Worm (Caenorhabditis elegans) whole organism, L4/young adult: Measurements from ENCODE around the gene bris-1.

ENCODE experiments used
- W03F9.2 ChIP-seq: fragments of 150-350 bp; optimal IDR thresholded peaks from 2 replicates; lab custom pipeline; 2014; ENCODE audit warnings: missing biosample characterization, missing genetic modification characterization
- dao-5 ChIP-seq: sonication (generic microtip); optimal IDR thresholded peaks from 2 replicates; lab custom pipeline; 2016; ENCODE audit warnings: missing genotype, missing genetic modification characterization, moderate library complexity, missing compliant biosample characterization
- him-1 ChIP-seq: sonication (generic microtip); optimal IDR thresholded peaks from 2 replicates; lab custom pipeline; 2016; ENCODE audit warnings: missing genotype, missing genetic modification reagents, missing genetic modification characterization, missing compliant biosample characterization

bris-1 gene

DNA sequence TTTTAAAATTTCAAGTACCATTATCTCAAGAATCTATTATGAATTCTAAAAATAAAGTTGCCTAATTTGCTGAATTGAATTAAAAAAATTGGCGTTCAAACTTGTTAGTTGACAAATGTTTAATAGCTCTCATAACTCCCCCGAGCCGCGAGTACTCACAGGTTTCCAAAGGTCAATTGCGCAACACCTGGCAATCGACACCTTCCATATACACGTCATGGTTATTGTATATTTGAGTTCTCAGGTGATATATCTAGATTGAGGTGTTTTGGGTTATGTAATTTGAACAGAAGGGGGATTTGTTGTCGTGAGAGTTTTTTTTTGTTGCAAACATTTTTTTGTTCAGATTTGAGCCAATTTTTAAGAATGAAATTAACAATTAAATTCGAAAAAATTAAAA is 25.5 kb upstream of the bris-1 start:
- TF ChIP-seq him-1 (tag; lab: Kevin White, UChicago) (no peak), dao-5 (tag; lab: Kevin White, UChicago) (no peak), W03F9.2 (no peak)

- TF ChIP-seq dao-5 (tag; lab: Kevin White, UChicago) = no peak
- TF ChIP-seq him-1 (tag; lab: Kevin White, UChicago) = no peak
- no peak for TF ChIP-seq W03F9.2
Measured at ce11 chrIV:3844004-3844403, 24.9 kb upstream of the bris-1 start.

ce11 chrIV:3843019-3843527 is 23.9 kb upstream of the bris-1 start:
- TF ChIP-seq W03F9.2 = no peak
- TF ChIP-seq dao-5 (tag; lab: Kevin White, UChicago) = no peak
- no peak for TF ChIP-seq him-1 (tag; lab: Kevin White, UChicago)

DNA sequence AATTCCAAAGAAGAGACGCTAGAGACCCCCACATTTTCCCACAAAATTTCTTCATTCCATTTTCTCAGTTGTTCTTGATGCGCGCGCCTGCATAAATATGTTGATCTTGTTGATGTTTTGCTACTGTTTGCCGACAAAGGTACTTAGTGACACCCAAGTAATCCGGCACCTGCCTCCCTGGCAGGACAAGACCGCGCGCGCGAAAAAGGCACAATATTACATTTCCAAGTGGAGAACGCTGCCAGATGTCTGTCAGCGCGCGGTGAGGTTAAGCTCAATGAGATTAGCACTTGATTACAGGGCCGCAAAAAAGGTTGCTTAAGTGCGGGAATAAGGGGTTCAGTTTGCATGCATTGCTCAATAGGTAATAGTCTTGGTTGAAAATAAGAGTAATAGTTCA is 22.5 kb upstream of the bris-1 start:
- TF ChIP-seq dao-5 (tag; lab: Kevin White, UChicago) = no peak
- TF ChIP-seq W03F9.2 = no peak
- no peak for TF ChIP-seq him-1 (tag; lab: Kevin White, UChicago)

DNA sequence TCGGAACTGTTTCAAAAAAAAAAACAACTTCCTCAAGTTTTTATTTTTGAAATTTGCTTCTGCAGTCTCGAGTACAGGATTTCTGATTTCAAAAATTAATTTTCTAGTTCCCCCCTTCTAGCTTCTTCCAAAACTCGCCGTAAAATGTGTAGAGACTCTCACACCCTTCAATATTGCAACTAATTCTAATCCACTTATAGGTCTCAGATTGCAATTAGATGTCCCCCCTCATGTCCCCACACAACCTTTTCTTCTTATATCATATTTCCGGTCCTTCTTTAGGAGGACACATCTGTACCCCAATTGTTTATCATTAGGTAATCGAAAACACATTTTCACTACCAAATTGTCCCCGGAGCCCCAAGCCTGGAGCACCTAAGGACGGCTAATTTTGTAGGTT is 21.4 kb upstream of the bris-1 start:
- TF ChIP-seq W03F9.2 (no peak), dao-5 (tag; lab: Kevin White, UChicago) (no peak), him-1 (tag; lab: Kevin White, UChicago) (no peak)

DNA sequence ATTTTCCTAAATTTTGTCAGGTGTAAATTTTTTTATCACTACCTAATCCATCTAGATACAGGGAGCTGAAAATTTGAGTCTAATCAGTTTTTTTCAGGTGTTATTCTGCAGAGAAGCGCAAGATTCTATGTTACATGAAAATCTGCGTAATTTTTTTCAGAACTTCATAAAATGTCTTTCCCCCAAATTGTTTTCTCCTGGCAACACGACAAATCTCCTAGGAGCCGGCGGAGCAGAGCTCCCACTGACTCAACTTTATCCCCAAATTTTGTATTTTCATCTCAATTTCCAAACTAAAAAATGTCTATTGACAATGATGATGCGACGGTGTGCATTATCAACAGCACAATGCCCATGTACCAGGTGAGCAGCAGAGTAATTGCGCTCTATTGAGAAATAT is 20.3 kb upstream of the bris-1 start, which contains the start of gene F28F9.2:
Gene F28F9.2 (plus strand): TSS at position 301 of the 400 bp plus-strand sequence.
- TF ChIP-seq dao-5 (tag; lab: Kevin White, UChicago) (no peak), him-1 (tag; lab: Kevin White, UChicago) (no peak), W03F9.2 (no peak)

ce11 chrIV:3838687-3839086 is 19.6 kb upstream of the bris-1 start:
- TF ChIP-seq him-1 (tag; lab: Kevin White, UChicago) (no peak), dao-5 (tag; lab: Kevin White, UChicago) (no peak), W03F9.2 (no peak)

DNA sequence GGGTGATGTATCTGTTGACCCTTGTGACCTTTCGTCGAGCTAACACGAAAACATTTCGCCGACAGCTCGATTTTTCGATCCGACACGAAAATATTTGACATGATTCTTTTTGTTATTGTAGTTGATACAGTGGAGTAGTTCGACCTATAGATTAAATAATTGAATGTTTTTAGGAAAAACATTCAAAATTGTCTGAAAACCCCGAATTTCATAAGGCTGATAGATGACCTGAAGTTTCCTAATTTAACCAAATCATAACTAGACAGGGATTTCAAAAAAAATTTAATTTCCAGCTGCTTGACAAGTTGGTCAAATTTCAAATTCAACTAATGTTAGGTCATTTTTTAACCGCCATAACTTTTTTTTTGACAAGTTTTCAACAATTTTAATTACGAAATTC is 15.9 kb upstream of the bris-1 start, which contains the start of gene cal-3:
Gene cal-3 (minus strand): TSS at position 101 of the 400 bp plus-strand sequence.
- TF ChIP-seq dao-5 (tag; lab: Kevin White, UChicago) = no peak
- no peak for TF ChIP-seq him-1 (tag; lab: Kevin White, UChicago)
- TF ChIP-seq W03F9.2 = no peak

- TF ChIP-seq him-1 (tag; lab: Kevin White, UChicago) (no peak), W03F9.2 (no peak), dao-5 (tag; lab: Kevin White, UChicago) (no peak)
Measured at ce11 chrIV:3833778-3834177, 14.7 kb upstream of the bris-1 start.

DNA sequence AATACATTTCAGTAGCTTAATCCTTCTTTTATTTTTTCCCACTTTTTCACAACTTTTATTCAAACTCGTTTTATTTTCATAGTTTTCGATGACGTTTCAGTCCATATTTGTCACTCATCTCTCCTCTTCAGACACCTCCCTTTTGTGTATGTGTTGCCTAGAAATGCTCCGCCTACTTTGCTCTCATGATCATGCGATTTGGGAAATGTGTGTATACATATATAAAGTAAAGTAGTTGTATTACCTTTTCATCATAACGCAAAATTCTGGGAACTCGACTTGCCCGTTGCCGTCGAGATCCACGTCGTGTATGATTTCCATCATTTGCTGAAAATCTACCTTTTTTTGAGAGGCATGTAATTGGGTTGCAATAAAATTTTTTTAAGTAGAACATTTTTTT is 12.9 kb upstream of the bris-1 start:
- TF ChIP-seq W03F9.2 = no peak
- TF ChIP-seq him-1 (tag; lab: Kevin White, UChicago) = no peak
- TF ChIP-seq dao-5 (tag; lab: Kevin White, UChicago) = no peak

DNA sequence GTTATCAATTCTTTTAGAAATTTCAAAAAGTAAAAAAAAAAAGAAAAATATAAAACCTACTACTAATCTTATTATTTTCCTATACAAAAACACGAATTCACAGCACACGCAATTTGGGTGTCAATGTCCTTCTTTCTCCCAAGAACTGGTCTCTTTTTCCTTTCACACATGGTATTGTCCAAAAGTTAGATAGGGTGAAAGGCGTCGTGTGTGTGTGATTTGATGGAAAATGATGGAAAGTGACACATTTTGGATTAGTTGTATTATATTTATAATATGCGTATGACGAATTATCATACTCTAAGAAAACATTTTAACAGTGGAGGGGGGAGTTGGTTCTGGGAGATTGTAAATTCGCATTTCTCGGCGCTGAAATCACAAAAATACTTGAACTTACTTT is 8.6 kb upstream of the bris-1 start:
- TF ChIP-seq him-1 (tag; lab: Kevin White, UChicago) (no peak), dao-5 (tag; lab: Kevin White, UChicago) (no peak), W03F9.2 (no peak)

DNA sequence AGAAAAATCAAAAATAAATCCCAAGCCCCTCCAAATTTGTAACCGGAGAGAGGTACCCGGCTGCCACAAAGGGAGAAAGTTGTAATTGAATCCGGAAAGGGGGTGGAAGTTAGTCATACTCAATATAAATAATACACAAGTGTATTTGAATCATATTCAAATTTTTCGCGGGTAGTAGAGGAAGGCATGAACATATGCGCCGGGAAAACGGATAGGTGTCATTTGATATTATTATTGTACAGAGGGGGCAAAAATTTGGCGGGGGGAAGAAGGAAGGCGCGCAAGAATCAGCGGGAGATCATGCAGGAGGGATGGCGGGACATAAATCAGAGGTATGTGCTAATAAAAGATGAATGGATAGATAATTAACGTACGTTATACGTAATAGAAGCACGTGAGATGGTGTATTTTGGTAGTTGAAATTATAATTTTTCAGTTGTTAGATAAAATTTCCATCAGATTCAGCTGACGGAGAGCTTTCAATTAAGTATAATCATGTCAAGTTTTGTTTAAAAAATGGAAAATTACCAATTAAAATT is 7.5 kb upstream of the bris-1 start, which contains the start of gene F28F9.3:
Gene F28F9.3 (plus strand): TSS at position 301 of the 539 bp plus-strand sequence.
- TF ChIP-seq him-1 (tag; lab: Kevin White, UChicago) (no peak), dao-5 (tag; lab: Kevin White, UChicago) (no peak), W03F9.2 (no peak)

ce11 chrIV:3825388-3825787 is 6.3 kb upstream of the bris-1 start:
- TF ChIP-seq him-1 (tag; lab: Kevin White, UChicago) (no peak), W03F9.2 (no peak), dao-5 (tag; lab: Kevin White, UChicago) (no peak)

DNA sequence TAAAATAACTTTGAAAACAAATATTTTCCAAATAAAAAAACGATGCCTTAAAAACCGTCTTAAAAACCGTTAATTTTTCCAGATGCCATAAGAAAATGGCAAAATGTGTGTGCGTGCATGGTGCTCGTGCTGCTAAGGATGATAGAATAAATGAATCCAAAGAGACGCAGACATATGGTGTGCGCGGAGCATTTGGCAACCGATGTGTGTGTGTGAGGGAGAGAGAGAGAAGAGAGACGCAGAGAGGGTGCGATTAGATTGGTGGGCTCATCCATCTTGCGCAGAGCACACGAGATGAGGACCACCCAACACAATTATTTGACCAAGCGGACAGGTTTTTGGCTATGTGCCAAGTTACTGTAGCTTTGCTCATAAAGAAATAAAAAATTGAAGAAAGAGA is 5.6 kb upstream of the bris-1 start:
- TF ChIP-seq dao-5 (tag; lab: Kevin White, UChicago) (no peak), W03F9.2 (no peak), him-1 (tag; lab: Kevin White, UChicago) (no peak)

- TF ChIP-seq dao-5 (tag; lab: Kevin White, UChicago) = no peak
- no peak for TF ChIP-seq W03F9.2
- TF ChIP-seq him-1 (tag; lab: Kevin White, UChicago) = no peak
Measured at ce11 chrIV:3821554-3821953, 2.4 kb upstream of the bris-1 start.
